Worm (Caenorhabditis elegans): Measurements from ENCODE around the gene smg-4.

- TF ChIP-seq eor-1 (tag; optimal IDR thresholded peaks at IDR 0.05) (no peak), pha-4 (tag; optimal IDR thresholded peaks at IDR 0.05) (no peak), ztf-11 (tag; optimal IDR thresholded peaks at IDR 0.05) (no peak), unc-62 (GFP tag; optimal IDR thresholded peaks at IDR 0.05) (no peak), nhr-77 (tag; optimal IDR thresholded peaks at IDR 0.05) (no peak), skn-1 (tag; optimal IDR thresholded peaks at IDR 0.05) (no peak), ama-1 (optimal IDR thresholded peaks at IDR 0.05) (no peak), nhr-67 (tag; optimal IDR thresholded peaks at IDR 0.05) (no peak), lin-39 (tag; optimal IDR thresholded peaks at IDR 0.05) (no peak)
These were observed 27.2 kb downstream of the smg-4 start, which contains the start of gene F58E6.4 for ce11 chrV:9750308-9750707.

All from whole organism, L3 larva.